Fruit fly (Drosophila melanogaster) whole organism, larva: ENCODE data around the gene CG14572.

Source experiments
- noc ChIP-seq: fragments of 200-800 bp; sonication (Bioruptor generic); optimal IDR thresholded peaks from 3 replicates; lab custom pipeline; 2019; ENCODE audit warnings: missing biosample characterization, mild to moderate bottlenecking, missing genetic modification characterization, moderate library complexity

Gene CG14572

dm6 chr3L:21733799-21734198 is 7.5 kb upstream of the CG14572 start, which contains the start of gene CG14573:
CG14573 (plus strand) TSS chr3L:21734099.
- no peak for TF ChIP-seq noc

DNA sequence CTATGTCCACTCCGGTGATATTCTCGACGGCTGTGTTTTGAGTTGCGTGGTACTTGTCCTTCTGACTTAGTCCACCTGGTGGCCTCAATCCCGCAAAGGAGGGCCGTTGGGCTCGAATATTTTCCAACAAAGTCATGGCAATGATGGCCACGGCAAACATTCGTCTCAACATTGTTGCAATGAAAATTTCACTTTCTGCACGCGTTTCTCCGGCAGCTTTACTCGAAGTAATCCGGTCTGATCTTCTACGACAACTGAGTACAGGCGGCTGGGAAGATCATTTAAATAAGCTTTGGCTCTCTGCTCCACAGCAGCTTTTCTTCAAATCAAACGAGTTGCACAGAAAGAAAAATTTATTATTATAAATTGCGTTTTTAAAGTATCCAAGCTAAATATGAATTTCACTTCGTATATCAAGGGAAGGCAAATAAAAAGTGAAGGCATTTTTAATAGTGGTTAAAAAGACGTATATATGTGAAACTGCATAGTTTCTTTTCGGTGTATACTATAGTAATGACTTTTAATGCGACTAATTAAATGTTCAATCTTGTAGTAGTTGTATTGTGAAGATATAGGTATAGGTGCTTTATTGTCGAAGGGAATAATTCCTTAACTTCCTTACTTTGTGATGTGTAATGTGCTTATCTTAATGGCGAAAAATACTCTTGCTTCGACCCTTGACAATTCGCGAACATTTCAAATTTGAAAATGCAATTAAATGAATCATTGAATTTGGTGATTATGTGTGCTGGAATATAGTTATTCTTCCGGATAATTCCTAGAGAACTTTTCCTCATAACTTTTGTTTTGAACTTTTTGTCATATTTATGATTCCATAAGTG is 2.9 kb upstream of the CG14572 start, which contains the start of gene CG14567:
Gene CG14567 (minus strand): TSS at position 256 of the 842 bp plus-strand sequence.
- TF ChIP-seq noc: no peak

DNA sequence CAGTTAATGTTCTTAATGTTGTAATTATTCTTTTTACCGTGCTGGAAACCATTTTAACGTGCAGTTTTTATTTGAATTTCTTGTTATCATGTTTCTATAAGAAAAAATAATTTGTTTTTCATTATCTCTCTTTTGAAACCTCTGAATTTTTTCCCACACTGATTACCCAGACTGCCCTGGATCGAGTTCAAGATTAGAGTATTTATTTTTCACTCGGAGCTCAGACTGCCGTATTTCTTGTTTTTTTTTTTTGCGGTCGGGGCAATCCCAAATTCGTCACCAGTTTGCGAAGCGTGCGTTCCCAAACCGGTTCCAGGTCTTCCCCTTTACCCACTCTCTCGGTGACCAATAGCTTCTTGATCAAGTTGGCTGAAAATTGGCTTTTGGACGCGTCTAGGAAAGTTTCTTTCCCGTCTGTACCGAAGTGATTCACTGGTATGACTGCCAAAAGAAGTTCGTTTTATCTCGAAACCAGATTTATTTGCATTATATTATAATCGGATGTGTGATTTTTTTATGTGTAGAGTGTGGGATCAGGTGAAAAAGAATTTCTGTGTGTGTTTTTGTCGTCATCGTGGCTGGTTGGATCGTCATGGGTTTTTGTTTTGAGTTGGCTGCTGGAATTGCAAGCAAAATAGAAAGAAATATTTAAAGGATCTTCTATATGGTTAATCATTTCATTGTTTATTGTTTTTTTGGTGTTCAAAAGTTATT is 2.2 kb upstream of the CG14572 start:
- TF ChIP-seq noc: no peak

- TF ChIP-seq noc: no peak
Measured at dm6 chr3L:21740209-21740608, 1.1 kb upstream of the CG14572 start, which contains the start of gene CG14566. CG14566 (minus strand) TSS chr3L:21740309.

DNA sequence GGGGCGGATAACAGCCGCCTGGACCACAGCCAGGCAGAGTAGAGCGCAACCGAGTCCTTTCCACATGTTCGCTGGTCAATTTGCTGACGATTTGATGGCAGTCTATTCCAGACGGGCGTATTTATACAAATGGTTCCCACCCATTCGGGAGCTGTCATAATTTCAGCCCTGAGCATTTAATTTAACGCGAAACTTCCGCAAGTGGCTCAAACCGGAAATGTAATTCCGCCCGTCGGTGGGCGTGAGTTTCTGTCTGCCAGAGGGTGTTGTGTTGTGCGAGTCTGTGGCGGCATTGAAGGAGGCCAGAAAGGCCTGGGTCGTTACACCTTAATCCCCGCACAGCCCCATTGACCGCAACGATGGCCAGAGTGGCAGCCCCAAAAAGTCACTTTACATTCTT is 2.8 kb downstream of the CG14572 start, which contains the start of gene CG14565:
Gene CG14565 (minus strand): TSS at position 101 of the 400 bp plus-strand sequence.
- no peak for TF ChIP-seq noc

- no peak for TF ChIP-seq noc
Measured at dm6 chr3L:21756857-21757256, 15.5 kb downstream of the CG14572 start, which contains the start of gene CG14564. CG14564 (plus strand) TSS chr3L:21757157.

DNA sequence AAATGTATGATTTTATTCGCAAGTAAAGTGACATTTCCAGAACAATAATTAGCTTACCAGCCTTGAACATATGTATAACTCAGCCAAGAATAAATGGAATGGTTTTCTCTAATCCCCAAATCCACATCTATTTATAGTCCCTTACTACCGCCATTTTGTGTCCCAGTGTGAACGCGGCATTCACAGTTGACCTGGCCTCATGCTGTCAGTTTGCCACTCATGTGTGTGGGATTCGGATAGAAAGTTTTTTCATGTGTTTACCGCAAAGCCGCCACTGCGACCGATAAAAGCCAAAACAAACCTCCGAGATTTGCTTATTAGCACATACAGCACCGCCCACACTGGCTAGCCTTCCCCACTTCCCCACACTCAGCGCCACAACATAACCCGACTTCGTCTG is 24.6 kb downstream of the CG14572 start:
- no peak for TF ChIP-seq noc

DNA sequence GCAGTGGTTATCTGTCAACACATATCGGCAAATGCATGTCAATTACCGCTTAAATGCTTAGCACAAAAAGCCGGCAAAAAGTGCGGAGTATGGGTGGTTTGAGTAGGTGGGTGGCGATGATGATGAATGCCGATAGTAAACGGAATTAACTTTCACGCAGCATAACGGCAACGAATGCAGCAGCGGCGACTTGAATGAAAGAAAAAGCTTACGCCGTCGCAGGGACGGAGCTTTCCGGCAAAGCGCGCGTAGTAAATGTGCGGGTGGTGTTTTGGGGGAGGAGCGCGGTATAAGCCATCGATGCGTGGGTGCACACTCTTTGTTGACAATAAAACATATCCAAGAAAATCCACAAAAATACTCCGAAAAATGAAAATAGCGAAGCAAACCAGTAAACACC is 28.2 kb downstream of the CG14572 start, which contains the start of gene CG7370:
Gene CG7370 (plus strand): TSS at position 301 of the 400 bp plus-strand sequence.
- no peak for TF ChIP-seq noc

dm6 chr3L:21770328-21770727 is 29.0 kb downstream of the CG14572 start, which contains the start of gene Syn1:
Syn1 (minus strand) TSS chr3L:21770534.
- TF ChIP-seq noc: no peak

DNA sequence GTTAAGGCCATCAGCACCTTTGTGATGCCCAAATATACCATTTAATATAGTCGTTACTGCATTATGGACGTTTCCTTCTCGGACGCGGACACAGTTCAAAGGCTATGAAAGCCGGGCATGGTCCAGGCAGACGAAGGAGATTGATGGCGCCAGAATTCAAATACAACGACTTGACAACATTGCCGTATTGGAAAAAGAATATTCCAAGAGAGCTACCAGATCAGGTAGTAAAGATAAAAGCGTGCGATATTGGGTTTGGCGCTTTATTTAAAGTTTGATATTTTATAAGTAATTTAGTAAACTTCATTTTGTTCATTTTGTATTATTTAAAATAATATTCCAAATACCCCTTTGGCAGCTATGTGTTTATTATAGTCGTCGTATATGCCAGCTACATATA is 32.5 kb downstream of the CG14572 start:
- no peak for TF ChIP-seq noc

dm6 chr3L:21787883-21788282 is 46.5 kb downstream of the CG14572 start:
- TF ChIP-seq noc: no peak
